Worm (Caenorhabditis elegans): Measurements from ENCODE around the gene his-2.

ce11 chrV:16071167-16071566, 29.1 kb upstream of the his-2 start, which contains the start of gene nhr-176:
- no peak for TF ChIP-seq dox-1 (GFP tag; IDR thresholded peaks at IDR 0.05)
- TF ChIP-seq snpc-4 (GFP tag; optimal IDR thresholded peaks at IDR 0.05), result no peak
- no peak for TF ChIP-seq snpc-4 (tag; optimal IDR thresholded peaks at IDR 0.05)
- TF ChIP-seq nhr-27 (tag; optimal IDR thresholded peaks at IDR 0.05), result no peak
- TF ChIP-seq mes-4 (tag; optimal IDR thresholded peaks at IDR 0.05), result no peak
- TF ChIP-seq efl-1 (GFP tag; optimal IDR thresholded peaks at IDR 0.05), result no peak
- TF ChIP-seq mxl-1 (tag; optimal IDR thresholded peaks at IDR 0.05), result no peak
- TF ChIP-seq hmg-1.2 (GFP tag; IDR thresholded peaks at IDR 0.05), result no peak
- no peak for TF ChIP-seq lin-35 (GFP tag; optimal IDR thresholded peaks at IDR 0.05)
- no peak for TF ChIP-seq unc-130 (GFP tag; optimal IDR thresholded peaks at IDR 0.05)
- no peak for TF ChIP-seq lir-1 (GFP tag; conservative IDR thresholded peaks at IDR 0.05)
- no peak for TF ChIP-seq F52B5.7 (tag; optimal IDR thresholded peaks at IDR 0.05)
- TF ChIP-seq Y95B8A.8 (GFP tag; IDR thresholded peaks at IDR 0.05), result no peak
- TF ChIP-seq pbrm-1 (GFP tag; IDR thresholded peaks at IDR 0.05), result no peak

Measured in whole organism, young adult.